Fruit fly (Drosophila melanogaster) whole organism, embryonic: Measurements from ENCODE around the gene Dh44.

ENCODE experiments used
- Aef1 ChIP-seq: fragments of 200-800 bp; sonication (Bioruptor generic); IDR thresholded peaks from 3 replicates; pipeline ENCODE4 v1.3.6; 2022; ENCODE audit warnings: missing biosample characterization, missing genetic modification characterization
- B-H2 ChIP-seq: fragments of 200-800 bp; sonication (Bioruptor generic); optimal IDR thresholded peaks from 2 replicates; lab custom pipeline; 2018; ENCODE audit warnings: missing biosample characterization, mild to moderate bottlenecking, missing genetic modification characterization
- C15 ChIP-seq: fragments of 200-800 bp; sonication (Bioruptor generic); IDR thresholded peaks from 3 replicates; pipeline ENCODE4 v1.3.6; 2022; ENCODE audit warnings: missing biosample characterization, missing genetic modification characterization
- CG10267 ChIP-seq: fragments of 200-800 bp; sonication (Bioruptor generic); optimal IDR thresholded peaks from 2 replicates; lab custom pipeline; 2018; ENCODE audit warnings: missing biosample characterization, mild to moderate bottlenecking, missing genetic modification characterization, moderate library complexity
- CG10321 ChIP-seq: fragments of 200-800 bp; sonication (Bioruptor generic); IDR thresholded peaks from 2 replicates; pipeline ENCODE4 v1.3.6; 2022; ENCODE audit warnings: missing biosample characterization, missing genetic modification characterization
- CG10959 ChIP-seq: fragments of 200-800 bp; sonication (Bioruptor generic); IDR thresholded peaks from 2 replicates; pipeline ENCODE4 v1.3.6; 2022; ENCODE audit warnings: missing biosample characterization, missing genetic modification characterization
- CG11247 ChIP-seq: fragments of 200-800 bp; sonication (Bioruptor generic); IDR thresholded peaks from 2 replicates; pipeline ENCODE4 v1.3.6; 2022; ENCODE audit warnings: missing biosample characterization, missing genetic modification characterization
- CG12391 ChIP-seq: fragments of 200-800 bp; sonication (Bioruptor generic); optimal IDR thresholded peaks from 3 replicates; lab custom pipeline; 2018; ENCODE audit warnings: missing biosample characterization, mild to moderate bottlenecking, missing genetic modification characterization, moderate library complexity
- CG13624 ChIP-seq: fragments of 200-800 bp; sonication (Bioruptor generic); optimal IDR thresholded peaks from 2 replicates; lab custom pipeline; 2016; ENCODE audit warnings: missing biosample characterization, missing genetic modification characterization
- CG13775 ChIP-seq: fragments of 200-800 bp; sonication (Bioruptor generic); optimal IDR thresholded peaks from 3 replicates; lab custom pipeline; 2017; ENCODE audit warnings: missing biosample characterization, mild to moderate bottlenecking, missing genetic modification characterization
- CG13894 ChIP-seq: fragments of 200-800 bp; sonication (Bioruptor generic); optimal IDR thresholded peaks from 3 replicates; lab custom pipeline; 2018; ENCODE audit warnings: missing biosample characterization, mild to moderate bottlenecking, missing genetic modification characterization, moderate library complexity
- CG15011 ChIP-seq: fragments of 200-800 bp; sonication (Bioruptor generic); optimal IDR thresholded peaks from 3 replicates; lab custom pipeline; 2018; ENCODE audit warnings: missing biosample characterization, mild to moderate bottlenecking, missing genetic modification characterization
- CG15696 ChIP-seq: fragments of 200-800 bp; sonication (Bioruptor generic); optimal IDR thresholded peaks from 2 replicates; lab custom pipeline; 2019; ENCODE audit warnings: missing biosample characterization, mild to moderate bottlenecking, missing genetic modification characterization, moderate library complexity
- CG16779 ChIP-seq: fragments of 200-800 bp; sonication (Bioruptor generic); IDR thresholded peaks from 2 replicates; pipeline ENCODE4 v1.3.6; 2022; ENCODE audit warnings: missing biosample characterization, missing genetic modification characterization
- CG16815 ChIP-seq: fragments of 200-800 bp; sonication (Bioruptor generic); optimal IDR thresholded peaks from 3 replicates; lab custom pipeline; 2017; ENCODE audit warnings: missing biosample characterization, mild to moderate bottlenecking, missing genetic modification characterization
- CG17328 ChIP-seq: fragments of 200-800 bp; sonication (Bioruptor generic); IDR thresholded peaks from 2 replicates; pipeline ENCODE4 v1.3.6; 2022; ENCODE audit warnings: missing biosample characterization, missing genetic modification characterization
- CG2129 ChIP-seq: fragments of 200-800 bp; sonication (Bioruptor generic); IDR thresholded peaks from 2 replicates; pipeline ENCODE4 v1.3.6; 2022; ENCODE audit warnings: missing biosample characterization, missing genetic modification characterization; ENCODE audit not compliant: partially characterized antibody
- CG2889 ChIP-seq: fragments of 200-800 bp; sonication (Bioruptor generic); IDR thresholded peaks from 3 replicates; pipeline ENCODE4 v1.3.6; 2022; ENCODE audit warnings: missing biosample characterization, missing genetic modification characterization
- CG32772 ChIP-seq: fragments of 200-800 bp; sonication (Bioruptor generic); IDR thresholded peaks from 2 replicates; pipeline ENCODE4 v1.3.6; 2022; ENCODE audit warnings: missing biosample characterization, missing genetic modification characterization
- CG42726 ChIP-seq: fragments of 200-800 bp; sonication (Bioruptor generic); IDR thresholded peaks from 2 replicates; pipeline ENCODE4 v1.3.6; 2022; ENCODE audit warnings: missing biosample characterization, missing genetic modification characterization; ENCODE audit not compliant: partially characterized antibody
- CG6254 ChIP-seq: fragments of 200-800 bp; sonication (Bioruptor generic); optimal IDR thresholded peaks from 3 replicates; lab custom pipeline; 2017; ENCODE audit warnings: mild to moderate bottlenecking, missing biosample characterization, missing genetic modification reagents, missing genetic modification characterization
- CG7786 ChIP-seq: fragments of 200-800 bp; sonication (Bioruptor generic); optimal IDR thresholded peaks from 2 replicates; lab custom pipeline; 2016; ENCODE audit warnings: missing biosample characterization, missing genetic modification characterization
- CG7928 ChIP-seq: fragments of 200-800 bp; sonication (Bioruptor generic); optimal IDR thresholded peaks from 2 replicates; lab custom pipeline; 2017; ENCODE audit warnings: missing biosample characterization, mild to moderate bottlenecking, missing genetic modification characterization
- CG8089 ChIP-seq: fragments of 200-800 bp; sonication (Bioruptor generic); optimal IDR thresholded peaks from 3 replicates; lab custom pipeline; 2016; ENCODE audit warnings: missing biosample characterization, missing genetic modification characterization
- CoRest ChIP-seq: fragments of 200-800 bp; sonication (Bioruptor generic); optimal IDR thresholded peaks from 3 replicates; lab custom pipeline; 2018; ENCODE audit warnings: missing biosample characterization, mild to moderate bottlenecking, missing genetic modification characterization, moderate library complexity
- Doc3 ChIP-seq: fragments of 200-800 bp; sonication (Bioruptor generic); IDR thresholded peaks from 3 replicates; pipeline ENCODE4 v1.3.6; 2022; ENCODE audit warnings: missing biosample characterization, missing genetic modification characterization; ENCODE audit not compliant: partially characterized antibody
- Dp ChIP-seq: fragments of 200-800 bp; sonication (Bioruptor generic); optimal IDR thresholded peaks from 2 replicates; lab custom pipeline; 2018; ENCODE audit warnings: missing biosample characterization, mild to moderate bottlenecking, missing genetic modification characterization, moderate library complexity
- Ets65A ChIP-seq: fragments of 200-800 bp; sonication (Bioruptor generic); peaks from one replicate; lab custom pipeline; 2016; ENCODE audit warnings: missing biosample characterization, missing genetic modification characterization
- Hsf ChIP-seq: fragments of 200-800 bp; sonication (Bioruptor generic); optimal IDR thresholded peaks from 3 replicates; lab custom pipeline; 2016; ENCODE audit warnings: missing biosample characterization, missing genetic modification characterization
- MBD-R2 ChIP-seq: fragments of 200-800 bp; sonication (Bioruptor generic); IDR thresholded peaks from 2 replicates; pipeline ENCODE4 v1.3.6; 2022; ENCODE audit warnings: missing biosample characterization, missing genetic modification characterization
- Scr ChIP-seq: fragments of 200-800 bp; sonication (Bioruptor generic); IDR thresholded peaks from 2 replicates; pipeline ENCODE4 v1.3.6; 2022; ENCODE audit warnings: missing biosample characterization, missing genetic modification characterization; ENCODE audit not compliant: partially characterized antibody
- bbx ChIP-seq: fragments of 200-800 bp; sonication (Bioruptor generic); IDR thresholded peaks from 2 replicates; pipeline ENCODE4 v1.3.6; 2022; ENCODE audit warnings: missing biosample characterization, missing genetic modification characterization; ENCODE audit not compliant: partially characterized antibody
- ems ChIP-seq: fragments of 200-800 bp; sonication (Bioruptor generic); optimal IDR thresholded peaks from 3 replicates; lab custom pipeline; 2016; ENCODE audit warnings: missing biosample characterization, missing genetic modification characterization
- fd64A ChIP-seq: fragments of 200-800 bp; sonication (Bioruptor generic); optimal IDR thresholded peaks from 3 replicates; lab custom pipeline; 2018; ENCODE audit warnings: missing biosample characterization, mild to moderate bottlenecking, missing genetic modification characterization
- grau ChIP-seq: fragments of 200-800 bp; optimal IDR thresholded peaks from 3 replicates; lab custom pipeline; 2019; ENCODE audit warnings: missing biosample characterization, mild to moderate bottlenecking, missing genetic modification characterization, moderate library complexity
- lmd ChIP-seq: fragments of 200-800 bp; sonication (Bioruptor generic); IDR thresholded peaks from 2 replicates; pipeline ENCODE4 v1.3.6; 2022; ENCODE audit warnings: missing biosample characterization, missing genetic modification characterization
- lola ChIP-seq, 3 experiments: fragments of >200 bp in 2 of 3; fragments of 200-800 bp in 1 of 3; sonication (Bioruptor generic) in 1 of 3; optimal IDR thresholded peaks; 2 replicates each; lab custom pipeline; 2017 to 2019; ENCODE audit warnings: missing biosample characterization in 3 of 3, missing genetic modification characterization in 3 of 3, mild to moderate bottlenecking in 1 of 3, moderate library complexity in 1 of 3
- lov ChIP-seq, 2 experiments: fragments of 200-800 bp in 1 of 2; fragments of >200 bp in 1 of 2; sonication (Bioruptor generic) in 1 of 2; IDR thresholded peaks in 1 of 2; optimal IDR thresholded peaks in 1 of 2; 2 replicates in 1 of 2; 3 replicates in 1 of 2; pipeline versions ENCODE4 v1.3.6 to Lab custom; 2017 to 2022; ENCODE audit warnings: missing biosample characterization in 1 of 2, missing genetic modification characterization in 1 of 2
- nau ChIP-seq: fragments of 200-800 bp; sonication (Bioruptor generic); optimal IDR thresholded peaks from 3 replicates; lab custom pipeline; 2017; ENCODE audit warnings: missing biosample characterization, mild to moderate bottlenecking, missing genetic modification characterization, missing genetic modification reagents
- org-1 ChIP-seq: fragments of 200-800 bp; sonication (Bioruptor generic); optimal IDR thresholded peaks from 2 replicates; lab custom pipeline; 2017; ENCODE audit warnings: missing biosample characterization, missing genetic modification characterization
- pho ChIP-seq: fragments of 200-800 bp; sonication (Bioruptor generic); optimal IDR thresholded peaks from 2 replicates; lab custom pipeline; 2016; ENCODE audit warnings: missing biosample characterization, missing genetic modification characterization
- prd ChIP-seq, 3 experiments: fragments of >200 bp in 2 of 3; fragments of 200-800 bp in 1 of 3; sonication (Bioruptor generic) in 1 of 3; optimal IDR thresholded peaks in 2 of 3; IDR thresholded peaks in 1 of 3; 2 replicates in 2 of 3; 3 replicates in 1 of 3; pipeline versions ENCODE4 v1.3.6 to Lab custom; 2017 to 2022; ENCODE audit warnings: missing biosample characterization in 1 of 3, missing genetic modification characterization in 1 of 3
- pzg ChIP-seq: fragments of 200-800 bp; sonication (Bioruptor generic); optimal IDR thresholded peaks from 3 replicates; lab custom pipeline; 2018; ENCODE audit warnings: missing biosample characterization, mild to moderate bottlenecking, missing genetic modification characterization, moderate library complexity
- scrt ChIP-seq: fragments of 200-800 bp; sonication (Bioruptor generic); optimal IDR thresholded peaks from 2 replicates; lab custom pipeline; 2018; ENCODE audit warnings: missing biosample characterization, mild to moderate bottlenecking, missing genetic modification characterization, moderate library complexity
- sna ChIP-seq: fragments of 200-800 bp; sonication (Bioruptor generic); IDR thresholded peaks from 2 replicates; pipeline ENCODE4 v1.3.6; 2022; ENCODE audit warnings: missing biosample characterization, missing genetic modification characterization; ENCODE audit not compliant: partially characterized antibody
- so ChIP-seq: fragments of 200-800 bp; sonication (Bioruptor generic); IDR thresholded peaks from 3 replicates; pipeline ENCODE4 v1.3.6; 2022; ENCODE audit warnings: missing biosample characterization, missing genetic modification characterization
- sr ChIP-seq: fragments of 200-800 bp; sonication (Bioruptor generic); IDR thresholded peaks from 3 replicates; pipeline ENCODE4 v1.3.6; 2022; ENCODE audit warnings: missing biosample characterization, missing genetic modification characterization
- trh ChIP-seq: fragments of 200-800 bp; sonication (Bioruptor generic); optimal IDR thresholded peaks from 2 replicates; lab custom pipeline; 2016; ENCODE audit warnings: missing biosample characterization, missing genetic modification characterization
- tup ChIP-seq: fragments of 200-800 bp; sonication (Bioruptor generic); optimal IDR thresholded peaks from 2 replicates; lab custom pipeline; 2016; ENCODE audit warnings: missing biosample characterization, mild to moderate bottlenecking, missing genetic modification characterization, moderate library complexity
- zfh1 ChIP-seq: fragments of 200-800 bp; sonication (Bioruptor generic); IDR thresholded peaks from 3 replicates; pipeline ENCODE4 v1.3.6; 2022; ENCODE audit warnings: missing biosample characterization, missing genetic modification characterization

Gene Dh44

DNA sequence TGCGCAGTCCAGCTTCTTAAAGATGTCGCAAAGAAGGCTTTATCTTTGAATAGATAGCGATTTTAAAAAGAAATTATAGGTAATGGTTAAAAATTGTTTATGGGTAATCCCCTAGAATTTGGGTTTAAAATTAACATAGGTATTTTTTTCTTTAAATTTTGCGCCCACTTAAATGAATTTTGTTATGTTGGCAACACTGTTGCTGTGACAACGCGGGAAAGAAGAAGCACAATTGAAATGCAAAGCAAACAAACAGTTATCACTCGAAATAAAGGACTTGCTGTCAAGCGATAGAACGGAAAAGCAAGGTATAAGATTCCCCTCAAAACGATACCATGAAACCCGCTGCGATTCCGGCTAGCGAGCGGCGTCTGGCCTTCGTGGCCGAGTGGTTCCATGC lies 41.8 kb downstream of the Dh44 start, which contains the start of gene nmdyn-D7 (continued):
- TF ChIP-seq CG6254 (GFP tag; lab: Kevin White, UChicago) (no peak), lola (GFP tag; optimal IDR thresholded peaks at IDR 0.05; lab: Kevin White, UChicago) (no peak), CG16779 (GFP tag; lab: Robert Waterston, UW) (no peak), nau (GFP tag; lab: Kevin White, UChicago) (no peak), scrt (GFP tag; lab: Kevin White, UChicago) (no peak), pzg (GFP tag; lab: Kevin White, UChicago) (peak; percentile 44), CG17328 (GFP tag; lab: Robert Waterston, UW) (no peak), CoRest (tag; lab: Kevin White, UChicago) (no peak), sr (GFP tag; lab: Robert Waterston, UW) (no peak), CG8089 (no peak), C15 (GFP tag; lab: Robert Waterston, UW) (no peak), CG2889 (GFP tag; lab: Robert Waterston, UW) (no peak), lmd (GFP tag; lab: Robert Waterston, UW) (no peak), CG7928 (GFP tag; lab: Kevin White, UChicago) (no peak), CG13624 (GFP tag; lab: Kevin White, UChicago) (no peak), ems (GFP tag; lab: Kevin White, UChicago) (no peak), CG15011 (GFP tag; lab: Kevin White, UChicago) (no peak), fd64A (no peak), CG32772 (GFP tag; lab: Robert Waterston, UW) (no peak), Dp (GFP tag; lab: Kevin White, UChicago) (peak; percentile 93), bbx (GFP tag; lab: Robert Waterston, UW) (peak; percentile 54), pho (GFP tag; lab: Kevin White, UChicago) (no peak), CG13894 (no peak), CG42726 (GFP tag; lab: Robert Waterston, UW) (no peak), CG16815 (GFP tag; lab: Kevin White, UChicago) (no peak), so (GFP tag; lab: Robert Waterston, UW) (no peak), Scr (GFP tag; lab: Robert Waterston, UW) (no peak), CG2129 (no peak), sna (GFP tag; lab: Robert Waterston, UW) (no peak), lov (optimal IDR thresholded peaks at IDR 0.05; lab: Kevin White, UChicago) (no peak), lov (GFP tag; IDR thresholded peaks at IDR 0.05; lab: Robert Waterston, UW) (no peak), Doc3 (GFP tag; lab: Robert Waterston, UW) (no peak), CG10267 (peak; percentile 22), CG10959 (GFP tag; lab: Robert Waterston, UW) (no peak), CG11247 (no peak), B-H2 (GFP tag; lab: Kevin White, UChicago) (no peak), Aef1 (GFP tag; lab: Robert Waterston, UW) (no peak), zfh1 (GFP tag; lab: Robert Waterston, UW) (no peak), CG7786 (GFP tag; lab: Kevin White, UChicago) (no peak), org-1 (no peak), Hsf (GFP tag; lab: Kevin White, UChicago) (no peak), tup (no peak), CG13775 (no peak), CG15696 (tag; lab: Kevin White, UChicago) (no peak), grau (tag; lab: Kevin White, UChicago) (peak; percentile 87), MBD-R2 (GFP tag; lab: Robert Waterston, UW) (peak; percentile 71; the same call in 1 of the 2 replicates), CG10321 (GFP tag; lab: Robert Waterston, UW) (no peak), CG12391 (tag; lab: Kevin White, UChicago) (no peak), Ets65A (GFP tag; lab: Kevin White, UChicago) (no peak), trh (GFP tag; lab: Kevin White, UChicago) (no peak), prd (optimal IDR thresholded peaks at IDR 0.05; lab: Kevin White, UChicago) (no peak), prd (GFP tag; IDR thresholded peaks at IDR 0.05; lab: Robert Waterston, UW) (no peak)
